Fruit fly (Drosophila melanogaster): ENCODE data around the gene LysE.

Gene LysE

dm6 chr3L:1206682-1207421 is 5.8 kb upstream of the LysE start, which contains the start of gene LysB (continued):
- TF ChIP-seq maf-S (GFP tag; optimal IDR thresholded peaks at IDR 0.05) (no peak), CG1603 (tag; optimal IDR thresholded peaks at IDR 0.05) (peak; percentile 15), CG5953 (GFP tag; IDR thresholded peaks at IDR 0.05) (no peak), chif (GFP tag; optimal IDR thresholded peaks at IDR 0.05) (peak in 1 of 2 experiments; percentile 14), Hr78 (GFP tag; optimal IDR thresholded peaks at IDR 0.05) (no peak), Hr51 (GFP tag; optimal IDR thresholded peaks at IDR 0.05) (no peak), ato (GFP tag; IDR thresholded peaks at IDR 0.05; ENCODE audit: partially characterized antibody) (0 out of 2 replicates have a peak, but pooled peaks have one; percentile 26), phol (tag; optimal IDR thresholded peaks at IDR 0.05) (no peak), Gug (GFP tag; IDR thresholded peaks at IDR 0.05) (no peak), CG10959 (GFP tag; IDR thresholded peaks at IDR 0.05) (no peak), Doc2 (GFP tag; IDR thresholded peaks at IDR 0.05) (no peak), Neu2 (GFP tag; optimal IDR thresholded peaks at IDR 0.05; ENCODE audit: borderline replicate concordance) (peak; percentile 64), CG2712 (tag; optimal IDR thresholded peaks at IDR 0.05) (peak; percentile 9), hb (GFP tag; IDR thresholded peaks at IDR 0.05; ENCODE audit: partially characterized antibody) (no peak), CG14965 (GFP tag; optimal IDR thresholded peaks at IDR 0.05; ENCODE audit: borderline replicate concordance) (no peak), en (GFP tag; optimal IDR thresholded peaks at IDR 0.05) (no peak), CoRest (tag; optimal IDR thresholded peaks at IDR 0.05) (peak; percentile 21), onecut (GFP tag; IDR thresholded peaks at IDR 0.05) (no peak), CG13775 (GFP tag; optimal IDR thresholded peaks at IDR 0.05) (no peak), CG6791 (GFP tag; IDR thresholded peaks at IDR 0.05; ENCODE audit: partially characterized antibody) (0 out of 3 replicates have a peak, but pooled peaks have one; percentile 18), CG13894 (tag; optimal IDR thresholded peaks at IDR 0.05) (no peak), stwl (tag; optimal IDR thresholded peaks at IDR 0.05) (peak; percentile 66), klu (GFP tag; IDR thresholded peaks at IDR 0.05) (no peak), CG6765 (GFP tag; optimal IDR thresholded peaks at IDR 0.05) (no peak), Rfx (GFP tag; IDR thresholded peaks at IDR 0.05) (peak; percentile 17; the same call in 1 of the 2 replicates), HmgD (GFP tag; optimal IDR thresholded peaks at IDR 0.05) (peak; percentile 79), Dref (GFP tag; IDR thresholded peaks at IDR 0.05) (no peak), CG11723 (GFP tag; optimal IDR thresholded peaks at IDR 0.05) (no peak), CG17361 (GFP tag; IDR thresholded peaks at IDR 0.05) (0 out of 3 replicates have a peak, but pooled peaks have one; percentile 16), lola (GFP tag; optimal IDR thresholded peaks at IDR 0.05) (peak in 1 of 3 experiments; percentile 34), Stat92E (GFP tag; optimal IDR thresholded peaks at IDR 0.05) (no peak), CG6654 (GFP tag; optimal IDR thresholded peaks at IDR 0.05) (no peak), CG10979 (tag; optimal IDR thresholded peaks at IDR 0.05) (no peak), CG7839 (tag; optimal IDR thresholded peaks at IDR 0.05) (no peak), CG8290 (GFP tag; optimal IDR thresholded peaks at IDR 0.05) (no peak), CG8290 (tag; optimal IDR thresholded peaks at IDR 0.05) (peak in 1 of 2 experiments; percentile 32), CG6254 (GFP tag; optimal IDR thresholded peaks at IDR 0.05) (no peak), MESR4 (GFP tag; optimal IDR thresholded peaks at IDR 0.05) (no peak), CG13624 (GFP tag; optimal IDR thresholded peaks at IDR 0.05) (peak; percentile 7), CG18011 (GFP tag; optimal IDR thresholded peaks at IDR 0.05) (peak; percentile 99), E2f2 (GFP tag; IDR thresholded peaks at IDR 0.05) (peak; percentile 66), Med (GFP tag) (peak; percentile 82), CG15601 (tag; optimal IDR thresholded peaks at IDR 0.05) (peak; percentile 66), CG2678 (tag; optimal IDR thresholded peaks at IDR 0.05) (no peak), CG2199 (GFP tag; IDR thresholded peaks at IDR 0.05) (peak; percentile 37; the same call in 1 of the 3 replicates), CG3838 (GFP tag; optimal IDR thresholded peaks at IDR 0.05) (no peak), Antp (GFP tag; optimal IDR thresholded peaks at IDR 0.05) (peak; percentile 6), MBD-R2 (GFP tag; IDR thresholded peaks at IDR 0.05) (peak; percentile 27; the same call in 1 of the 2 replicates)
